Worm (Caenorhabditis elegans) whole organism, mixed stage, embryonic: ENCODE measurements around the gene tsr-1.

Experiments used
- blmp-1 ChIP-seq: fragments of 150-350 bp; optimal IDR thresholded peaks from 2 replicates; lab custom pipeline; 2014; ENCODE audit warnings: missing biosample characterization, missing genetic modification characterization
- ceh-43 ChIP-seq: fragments of 200-800 bp; sonication (Bioruptor generic); optimal IDR thresholded peaks from 2 replicates; lab custom pipeline; 2018; ENCODE audit warnings: mild to moderate bottlenecking, missing genetic modification characterization, moderate library complexity, missing compliant biosample characterization
- elt-1 ChIP-seq: sonication (generic microtip); optimal IDR thresholded peaks from 2 replicates; lab custom pipeline; 2017; ENCODE audit warnings: missing genetic modification characterization, mild to moderate bottlenecking, missing compliant biosample characterization, antibody characterized with exemption, moderate library complexity, borderline replicate concordance; ENCODE audit not compliant: insufficient read depth
- elt-3 ChIP-seq: fragments of 150-350 bp; optimal IDR thresholded peaks from 2 replicates; lab custom pipeline; 2014; ENCODE audit warnings: missing biosample characterization, missing genetic modification characterization
- flh-1 ChIP-seq: fragments of 200-800 bp; sonication (Bioruptor generic); optimal IDR thresholded peaks from 2 replicates; lab custom pipeline; 2018; ENCODE audit warnings: mild to moderate bottlenecking, missing genetic modification characterization, moderate library complexity, missing compliant biosample characterization
- lsy-2 ChIP-seq: fragments of 150-350 bp; optimal IDR thresholded peaks from 2 replicates; lab custom pipeline; 2014; ENCODE audit warnings: missing biosample characterization, missing genetic modification characterization
- mep-1 ChIP-seq: fragments of 150-350 bp; optimal IDR thresholded peaks from 2 replicates; lab custom pipeline; 2017; ENCODE audit warnings: missing biosample characterization, missing genetic modification reagents, missing genetic modification characterization, inconsistent platforms
- nhr-12 ChIP-seq: fragments of 150-350 bp; optimal IDR thresholded peaks from 2 replicates; lab custom pipeline; 2014; ENCODE audit warnings: missing biosample characterization, missing genetic modification characterization
- nhr-237 ChIP-seq: fragments of 150-350 bp; optimal IDR thresholded peaks from 2 replicates; lab custom pipeline; 2014; ENCODE audit warnings: missing biosample characterization, missing genetic modification characterization
- nhr-28 ChIP-seq: fragments of 150-350 bp; optimal IDR thresholded peaks from 2 replicates; lab custom pipeline; 2014; ENCODE audit warnings: missing biosample characterization, missing genetic modification characterization
- snpc-4 ChIP-seq: fragments of 150-350 bp; optimal IDR thresholded peaks from 2 replicates; lab custom pipeline; 2014; ENCODE audit warnings: missing biosample characterization, missing genetic modification characterization
- unc-39 ChIP-seq: fragments of 150-350 bp; optimal IDR thresholded peaks from 2 replicates; lab custom pipeline; 2014; ENCODE audit warnings: missing biosample characterization, missing genetic modification characterization
- unc-62 ChIP-seq: fragments of 150-350 bp; optimal IDR thresholded peaks from 2 replicates; lab custom pipeline; 2014; ENCODE audit warnings: missing biosample characterization, missing genetic modification reagents, missing genetic modification characterization
- ztf-11 ChIP-seq: fragments of 150-350 bp; optimal IDR thresholded peaks from 2 replicates; lab custom pipeline; 2014; ENCODE audit warnings: missing biosample characterization, missing genetic modification characterization

ce11 chrII:2478543-2478942 is 5.4 kb upstream of the tsr-1 start, which contains the start of gene mnat-1:
- TF ChIP-seq nhr-28 (tag; lab: Kevin White, UChicago) (no peak), flh-1 (GFP tag; lab: Kevin White, UChicago) (no peak), lsy-2 (tag; lab: Kevin White, UChicago) (no peak), elt-3 (no peak), ztf-11 (tag; lab: Kevin White, UChicago) (no peak), blmp-1 (no peak), nhr-12 (tag; lab: Kevin White, UChicago) (no peak), snpc-4 (tag; lab: Kevin White, UChicago) (no peak), unc-39 (no peak), elt-1 (tag; lab: Kevin White, UChicago) (no peak), unc-62 (GFP tag; lab: Kevin White, UChicago) (no peak), mep-1 (tag; lab: Kevin White, UChicago) (no peak), ceh-43 (GFP tag; lab: Kevin White, UChicago) (no peak), nhr-237 (tag; lab: Kevin White, UChicago) (no peak)
